Worm (Caenorhabditis elegans) whole organism, L2 larva: ENCODE data around the gene fipr-15.

ENCODE experiments used
- ceh-82 ChIP-seq: fragments of 150-350 bp; optimal IDR thresholded peaks from 2 replicates; lab custom pipeline; 2014; ENCODE audit warnings: missing biosample characterization, missing genetic modification characterization
- lin-13 ChIP-seq: fragments of 150-350 bp; optimal IDR thresholded peaks from 2 replicates; lab custom pipeline; 2014; ENCODE audit warnings: missing biosample characterization, missing genetic modification reagents, missing genetic modification characterization
- lin-39 ChIP-seq: fragments of 150-350 bp; optimal IDR thresholded peaks from 2 replicates; lab custom pipeline; 2014; ENCODE audit warnings: missing biosample characterization, missing genetic modification reagents, missing genetic modification characterization
- nhr-25 ChIP-seq: fragments of 150-350 bp; sonication (generic microtip); optimal IDR thresholded peaks from 3 replicates; lab custom pipeline; 2014; ENCODE audit warnings: missing biosample characterization, missing genetic modification characterization
- nhr-6 ChIP-seq: fragments of 150-350 bp; optimal IDR thresholded peaks from 2 replicates; lab custom pipeline; 2014; ENCODE audit warnings: missing biosample characterization, missing genetic modification characterization

- TF ChIP-seq lin-13 (no peak), nhr-6 (tag; lab: Kevin White, UChicago) (no peak), ceh-82 (tag; lab: Kevin White, UChicago) (no peak), nhr-25 (tag; lab: Kevin White, UChicago) (no peak), lin-39 (tag; lab: Kevin White, UChicago) (no peak)
Measured at ce11 chrIV:10909206-10909605, 28.8 kb downstream of the fipr-15 start, which contains the start of gene ZK596.2.
